Fruit fly (Drosophila melanogaster) whole organism, embryonic: ENCODE measurements around the gene morgue.

Experiments
- CG10654 ChIP-seq: fragments of 200-800 bp; sonication (Bioruptor generic); optimal IDR thresholded peaks from 2 replicates; lab custom pipeline; 2016; ENCODE audit warnings: missing biosample characterization, missing genetic modification characterization
- CG11504 ChIP-seq: fragments of 200-800 bp; sonication (Bioruptor generic); optimal IDR thresholded peaks from 3 replicates; lab custom pipeline; 2019; ENCODE audit warnings: missing biosample characterization, mild to moderate bottlenecking, missing genetic modification characterization, moderate library complexity
- CG11696 ChIP-seq: fragments of 200-800 bp; sonication (Bioruptor generic); IDR thresholded peaks from 2 replicates; pipeline ENCODE4 v1.3.6; 2022; ENCODE audit warnings: missing biosample characterization, missing genetic modification characterization
- CG1233 ChIP-seq: fragments of 200-800 bp; sonication (Bioruptor generic); optimal IDR thresholded peaks from 4 replicates; lab custom pipeline; 2018; ENCODE audit warnings: missing biosample characterization, mild to moderate bottlenecking, missing genetic modification characterization
- CG12769 ChIP-seq: fragments of 200-800 bp; sonication (Bioruptor generic); optimal IDR thresholded peaks from 2 replicates; lab custom pipeline; 2019; ENCODE audit warnings: missing biosample characterization, mild to moderate bottlenecking, missing genetic modification characterization, moderate library complexity
- CG13296 ChIP-seq: fragments of 200-800 bp; sonication (Bioruptor generic); optimal IDR thresholded peaks from 3 replicates; lab custom pipeline; 2018; ENCODE audit warnings: missing biosample characterization, mild to moderate bottlenecking, missing genetic modification characterization
- CG14667 ChIP-seq: fragments of 200-800 bp; sonication (Bioruptor generic); IDR thresholded peaks from 2 replicates; pipeline ENCODE4 v1.3.6; 2022; ENCODE audit warnings: missing biosample characterization, missing genetic modification characterization
- CG15696 ChIP-seq: fragments of 200-800 bp; sonication (Bioruptor generic); optimal IDR thresholded peaks from 2 replicates; lab custom pipeline; 2019; ENCODE audit warnings: missing biosample characterization, mild to moderate bottlenecking, missing genetic modification characterization, moderate library complexity
- CG1603 ChIP-seq: fragments of 200-800 bp; sonication (Bioruptor generic); optimal IDR thresholded peaks from 2 replicates; lab custom pipeline; 2019; ENCODE audit warnings: missing biosample characterization, mild to moderate bottlenecking, missing genetic modification characterization, moderate library complexity
- CG17328 ChIP-seq: fragments of 200-800 bp; sonication (Bioruptor generic); IDR thresholded peaks from 2 replicates; pipeline ENCODE4 v1.3.6; 2022; ENCODE audit warnings: missing biosample characterization, missing genetic modification characterization
- CG1832 ChIP-seq: fragments of 200-800 bp; sonication (Bioruptor generic); optimal IDR thresholded peaks from 2 replicates; lab custom pipeline; 2017; ENCODE audit warnings: missing biosample characterization, mild to moderate bottlenecking, missing genetic modification characterization, inconsistent platforms
- CG3163 ChIP-seq: fragments of 200-800 bp; sonication (Bioruptor generic); optimal IDR thresholded peaks from 3 replicates; lab custom pipeline; 2016; ENCODE audit warnings: missing biosample characterization, missing genetic modification characterization
- CG4404 ChIP-seq: fragments of 200-800 bp; sonication (Bioruptor generic); IDR thresholded peaks from 2 replicates; pipeline ENCODE4 v1.3.6; 2022; ENCODE audit warnings: missing biosample characterization, missing genetic modification characterization
- CG4424 ChIP-seq: fragments of 200-800 bp; sonication (Bioruptor generic); optimal IDR thresholded peaks from 3 replicates; lab custom pipeline; 2016; ENCODE audit warnings: missing biosample characterization, missing genetic modification characterization
- CG6175 ChIP-seq: fragments of 200-800 bp; sonication (Bioruptor generic); IDR thresholded peaks from 3 replicates; pipeline ENCODE4 v1.3.6; 2022; ENCODE audit warnings: missing biosample characterization, missing genetic modification characterization
- CG7556 ChIP-seq: fragments of 200-800 bp; sonication (Bioruptor generic); optimal IDR thresholded peaks from 2 replicates; lab custom pipeline; 2017; ENCODE audit warnings: missing biosample characterization, mild to moderate bottlenecking, missing genetic modification characterization
- CG7963 ChIP-seq: fragments of 200-800 bp; sonication (Bioruptor generic); IDR thresholded peaks from 3 replicates; pipeline ENCODE4 v1.3.6; 2022; ENCODE audit warnings: missing biosample characterization, missing genetic modification characterization; ENCODE audit not compliant: partially characterized antibody
- CG8924 ChIP-seq: fragments of 200-800 bp; optimal IDR thresholded peaks from 3 replicates; lab custom pipeline; 2019; ENCODE audit warnings: missing biosample characterization, mild to moderate bottlenecking, missing genetic modification characterization, moderate library complexity
- CG8944 ChIP-seq: fragments of 200-800 bp; sonication (Bioruptor generic); optimal IDR thresholded peaks from 3 replicates; lab custom pipeline; 2016; ENCODE audit warnings: missing biosample characterization, missing genetic modification characterization
- CG9876 ChIP-seq: fragments of 200-800 bp; sonication (Bioruptor generic); optimal IDR thresholded peaks from 2 replicates; lab custom pipeline; 2016; ENCODE audit warnings: missing biosample characterization, missing genetic modification characterization
- CG9932 ChIP-seq: fragments of 200-800 bp; sonication (Bioruptor generic); IDR thresholded peaks from 2 replicates; pipeline ENCODE4 v1.3.6; 2022; ENCODE audit warnings: missing biosample characterization, missing genetic modification characterization
- CHES-1-like ChIP-seq: fragments of 200-800 bp; sonication (Bioruptor generic); optimal IDR thresholded peaks from 2 replicates; lab custom pipeline; 2016; ENCODE audit warnings: missing biosample characterization, missing genetic modification characterization
- Dbx ChIP-seq: fragments of 200-800 bp; sonication (Bioruptor generic); IDR thresholded peaks from 3 replicates; pipeline ENCODE4 v1.3.6; 2022; ENCODE audit warnings: missing biosample characterization, missing genetic modification characterization
- Dll ChIP-seq: fragments of 200-800 bp; sonication (Bioruptor generic); IDR thresholded peaks from 4 replicates; pipeline ENCODE4 v1.3.6; 2022; ENCODE audit warnings: missing biosample characterization, missing genetic modification characterization; ENCODE audit not compliant: partially characterized antibody
- Dref ChIP-seq: fragments of 200-800 bp; sonication (Bioruptor generic); IDR thresholded peaks from 2 replicates; pipeline ENCODE4 v1.3.6; 2022; ENCODE audit warnings: missing biosample characterization, missing genetic modification characterization
- MESR4 ChIP-seq: fragments of 200-800 bp; sonication (Bioruptor generic); optimal IDR thresholded peaks from 2 replicates; lab custom pipeline; 2018; ENCODE audit warnings: missing biosample characterization, mild to moderate bottlenecking, missing genetic modification characterization, moderate library complexity
- Mad ChIP-seq: fragments of 200-800 bp; sonication (Bioruptor generic); optimal IDR thresholded peaks from 2 replicates; lab custom pipeline; 2016; ENCODE audit warnings: missing biosample characterization, missing genetic modification characterization
- Med ChIP-seq: fragments of 200-800 bp; sonication (Bioruptor generic); peaks from one replicate; lab custom pipeline; 2016; ENCODE audit warnings: missing biosample characterization, missing genetic modification characterization, mild to moderate bottlenecking, inconsistent platforms, moderate library complexity
- Neu2 ChIP-seq: fragments of 200-800 bp; sonication (Bioruptor generic); optimal IDR thresholded peaks from 3 replicates; lab custom pipeline; 2016; ENCODE audit warnings: missing biosample characterization, missing genetic modification characterization, borderline replicate concordance
- Nf-YC ChIP-seq: fragments of 200-800 bp; optimal IDR thresholded peaks from 3 replicates; lab custom pipeline; 2019; ENCODE audit warnings: missing biosample characterization, mild to moderate bottlenecking, missing genetic modification characterization, moderate library complexity
- NfI ChIP-seq: fragments of 200-800 bp; sonication (Bioruptor generic); optimal IDR thresholded peaks from 3 replicates; lab custom pipeline; 2018; ENCODE audit warnings: missing biosample characterization, mild to moderate bottlenecking, missing genetic modification characterization, moderate library complexity
- Pdp1 ChIP-seq, 2 experiments: fragments of 200-800 bp; sonication (Bioruptor generic); optimal IDR thresholded peaks; 3 replicates each; lab custom pipeline; 2016; ENCODE audit warnings: missing biosample characterization in 2 of 2, missing genetic modification characterization in 2 of 2, mild to moderate bottlenecking in 1 of 2, moderate library complexity in 1 of 2
- Ptx1 ChIP-seq: fragments of 200-800 bp; sonication (Bioruptor generic); IDR thresholded peaks from 2 replicates; pipeline ENCODE4 v1.3.6; 2022; ENCODE audit warnings: missing biosample characterization, missing genetic modification characterization
- al ChIP-seq: fragments of 200-800 bp; sonication (Bioruptor generic); IDR thresholded peaks from 2 replicates; pipeline ENCODE4 v1.3.6; 2022; ENCODE audit warnings: missing biosample characterization, missing genetic modification characterization
- ap ChIP-seq: fragments of 200-800 bp; sonication (Bioruptor generic); IDR thresholded peaks from 2 replicates; pipeline ENCODE4 v1.3.6; 2022; ENCODE audit warnings: missing biosample characterization, missing genetic modification characterization
- bbx ChIP-seq: fragments of 200-800 bp; sonication (Bioruptor generic); IDR thresholded peaks from 2 replicates; pipeline ENCODE4 v1.3.6; 2022; ENCODE audit warnings: missing biosample characterization, missing genetic modification characterization; ENCODE audit not compliant: partially characterized antibody
- chinmo ChIP-seq: fragments of 200-800 bp; sonication (Bioruptor generic); IDR thresholded peaks from 4 replicates; pipeline ENCODE4 v1.3.6; 2022; ENCODE audit warnings: missing biosample characterization, missing genetic modification characterization; ENCODE audit not compliant: partially characterized antibody
- fru ChIP-seq: fragments of >200 bp; optimal IDR thresholded peaks from 2 replicates; lab custom pipeline; 2017
- gem ChIP-seq: fragments of 200-800 bp; sonication (Bioruptor generic); optimal IDR thresholded peaks from 2 replicates; lab custom pipeline; 2019; ENCODE audit warnings: missing biosample characterization, mild to moderate bottlenecking, missing genetic modification characterization, moderate library complexity
- lola ChIP-seq, 3 experiments: fragments of >200 bp in 2 of 3; fragments of 200-800 bp in 1 of 3; sonication (Bioruptor generic) in 1 of 3; optimal IDR thresholded peaks; 2 replicates each; lab custom pipeline; 2017 to 2019; ENCODE audit warnings: missing biosample characterization in 3 of 3, missing genetic modification characterization in 3 of 3, mild to moderate bottlenecking in 1 of 3, moderate library complexity in 1 of 3
- lov ChIP-seq, 2 experiments: fragments of 200-800 bp in 1 of 2; fragments of >200 bp in 1 of 2; sonication (Bioruptor generic) in 1 of 2; IDR thresholded peaks in 1 of 2; optimal IDR thresholded peaks in 1 of 2; 2 replicates in 1 of 2; 3 replicates in 1 of 2; pipeline versions ENCODE4 v1.3.6 to Lab custom; 2017 to 2022; ENCODE audit warnings: missing biosample characterization in 1 of 2, missing genetic modification characterization in 1 of 2
- mirr ChIP-seq: fragments of 200-800 bp; sonication (Bioruptor generic); optimal IDR thresholded peaks from 3 replicates; lab custom pipeline; 2018; ENCODE audit warnings: missing biosample characterization, mild to moderate bottlenecking, missing genetic modification characterization
- nom ChIP-seq: fragments of 200-800 bp; sonication (Bioruptor generic); optimal IDR thresholded peaks from 2 replicates; lab custom pipeline; 2017; ENCODE audit warnings: missing biosample characterization, missing genetic modification characterization, mild to moderate bottlenecking, moderate library complexity, missing genetic modification reagents
- pnt ChIP-seq: fragments of 200-800 bp; sonication (Bioruptor generic); optimal IDR thresholded peaks from 3 replicates; lab custom pipeline; 2016; ENCODE audit warnings: missing biosample characterization, missing genetic modification characterization
- row ChIP-seq: fragments of 200-800 bp; sonication (Bioruptor generic); IDR thresholded peaks from 3 replicates; pipeline ENCODE4 v1.3.6; 2022; ENCODE audit warnings: missing biosample characterization, missing genetic modification characterization
- sd ChIP-seq: fragments of 200-800 bp; sonication (Bioruptor generic); optimal IDR thresholded peaks from 3 replicates; lab custom pipeline; 2018; ENCODE audit warnings: missing biosample characterization, mild to moderate bottlenecking, missing genetic modification characterization, moderate library complexity
- stwl ChIP-seq: fragments of 200-800 bp; sonication (Bioruptor generic); optimal IDR thresholded peaks from 3 replicates; lab custom pipeline; 2018; ENCODE audit warnings: missing biosample characterization, mild to moderate bottlenecking, missing genetic modification characterization, moderate library complexity
- unc-4 ChIP-seq: fragments of 200-800 bp; sonication (Bioruptor generic); IDR thresholded peaks from 2 replicates; pipeline ENCODE4 v1.3.6; 2022; ENCODE audit warnings: missing biosample characterization, missing genetic modification characterization; ENCODE audit not compliant: partially characterized antibody
- vvl ChIP-seq: fragments of 200-800 bp; sonication (Bioruptor generic); IDR thresholded peaks from 2 replicates; pipeline ENCODE4 v1.3.6; 2022; ENCODE audit warnings: missing biosample characterization, missing genetic modification characterization
- zfh2 ChIP-seq: fragments of 200-800 bp; sonication (Bioruptor generic); optimal IDR thresholded peaks from 2 replicates; lab custom pipeline; 2016; ENCODE audit warnings: missing biosample characterization, missing genetic modification characterization

The morgue gene

DNA sequence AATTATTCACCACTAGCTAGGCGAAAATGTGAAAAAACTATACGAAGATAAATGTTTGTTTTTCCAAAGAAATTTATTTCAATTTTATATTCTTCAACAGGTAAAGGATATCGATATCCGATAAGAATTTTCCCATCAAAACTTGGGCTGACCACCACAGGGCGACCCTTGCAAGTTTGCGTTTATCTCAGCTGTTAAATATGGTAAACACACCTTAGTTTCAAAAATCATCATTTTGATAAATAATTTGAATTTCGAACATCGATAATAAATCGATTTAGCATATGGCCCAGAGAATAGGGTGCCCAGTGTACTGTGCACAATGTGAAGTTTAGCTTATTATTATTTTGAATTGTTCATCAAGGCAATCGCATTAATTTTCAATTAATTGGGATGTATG, 18.8 kb upstream of the morgue start, which contains the start of the genes CG15443 and Paris (continued):
- TF ChIP-seq sd (tag; lab: Kevin White, UChicago) (no peak), gem (tag; lab: Kevin White, UChicago) (no peak), chinmo (GFP tag; lab: Robert Waterston, UW) (peak; percentile 90), NfI (GFP tag; lab: Kevin White, UChicago) (peak; percentile 16), Pdp1 (GFP tag; optimal IDR thresholded peaks at IDR 0.05; lab: Kevin White, UChicago) (no peak), vvl (GFP tag; lab: Robert Waterston, UW) (peak; percentile 57), ap (GFP tag; lab: Robert Waterston, UW) (no peak), unc-4 (GFP tag; lab: Robert Waterston, UW) (peak; percentile 69), Neu2 (GFP tag; lab: Kevin White, UChicago) (no peak), CG14667 (GFP tag; lab: Robert Waterston, UW) (no peak), CG3163 (GFP tag; lab: Kevin White, UChicago) (no peak), Dll (GFP tag; lab: Robert Waterston, UW) (peak; percentile 45; the same call in 2 of the 4 replicates), Dbx (no peak), fru (lab: Kevin White, UChicago) (no peak), nom (no peak), Mad (GFP tag; lab: Kevin White, UChicago) (no peak), pnt (GFP tag; lab: Kevin White, UChicago) (no peak), Dref (GFP tag; lab: Robert Waterston, UW) (peak; percentile 77), CG15696 (tag; lab: Kevin White, UChicago) (no peak), Ptx1 (GFP tag; lab: Robert Waterston, UW) (no peak), CG9876 (GFP tag; lab: Kevin White, UChicago) (no peak), CG11696 (no peak), CG8924 (tag; lab: Kevin White, UChicago) (peak; percentile 16), CG4424 (GFP tag; lab: Kevin White, UChicago) (no peak), CG1832 (GFP tag; lab: Kevin White, UChicago) (no peak), CG1233 (peak; percentile 9), CG4404 (GFP tag; lab: Robert Waterston, UW) (no peak), al (GFP tag; lab: Robert Waterston, UW) (no peak), bbx (GFP tag; lab: Robert Waterston, UW) (peak; percentile 87), MESR4 (GFP tag; lab: Kevin White, UChicago) (peak; percentile 2), CG7963 (GFP tag; lab: Robert Waterston, UW) (peak; percentile 90), CG6175 (GFP tag; lab: Robert Waterston, UW) (no peak), CG8944 (GFP tag; lab: Kevin White, UChicago) (no peak), lola (GFP tag; optimal IDR thresholded peaks at IDR 0.05; lab: Kevin White, UChicago) (no peak), mirr (peak; percentile 16), CG10654 (GFP tag; lab: Kevin White, UChicago) (no peak), lov (optimal IDR thresholded peaks at IDR 0.05; lab: Kevin White, UChicago) (no peak), lov (GFP tag; IDR thresholded peaks at IDR 0.05; lab: Robert Waterston, UW) (no peak)

DNA sequence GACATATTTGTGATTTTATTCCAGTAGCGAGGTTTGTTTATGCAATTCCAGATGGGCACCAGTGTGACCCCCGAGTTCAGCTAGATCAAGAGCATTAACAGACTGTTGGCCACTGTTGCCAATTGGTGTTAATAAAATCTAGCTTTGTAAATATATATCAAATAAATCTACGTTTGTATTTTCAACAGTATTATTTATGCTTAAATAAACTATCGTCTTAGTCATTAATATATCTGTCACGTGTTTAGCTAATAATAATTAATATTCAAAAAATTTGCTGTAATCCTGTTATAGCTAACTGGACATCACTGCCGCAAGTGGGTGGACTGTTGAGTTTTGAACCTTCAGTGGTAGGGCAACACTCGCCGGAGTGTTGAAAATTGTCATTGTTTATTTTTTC, 15.1 kb upstream of the morgue start, which contains the start of the genes mRpL27 and CG15435:
mRpL27 (minus strand) TSS at position 96 of the 400 bp plus-strand sequence.
CG15435 (plus strand) TSS at position 187 of the 400 bp plus-strand sequence.
- TF ChIP-seq CG17328 (0 out of 2 replicates have a peak, but pooled peaks have one; percentile 17), row (GFP tag; lab: Robert Waterston, UW) (peak; percentile 93), CG15696 (tag; lab: Kevin White, UChicago) (peak; percentile 30), stwl (peak; percentile 83), CHES-1-like (GFP tag; lab: Kevin White, UChicago) (no peak), zfh2 (GFP tag; lab: Kevin White, UChicago) (peak; percentile 15), CG12769 (tag; lab: Kevin White, UChicago) (no peak), CG13296 (GFP tag; lab: Kevin White, UChicago) (peak; percentile 38), mirr (no peak), CG1603 (tag; lab: Kevin White, UChicago) (peak; percentile 37), Med (GFP tag; lab: Kevin White, UChicago) (peak; percentile 79), CG9932 (GFP tag; lab: Robert Waterston, UW) (peak; percentile 48), CG7556 (GFP tag; lab: Kevin White, UChicago) (peak; percentile 7), CG11696 (no peak), CG11504 (tag; lab: Kevin White, UChicago) (no peak), NfI (GFP tag; lab: Kevin White, UChicago) (peak; percentile 40), Nf-YC (tag; lab: Kevin White, UChicago) (peak; percentile 45)
